Worm (Caenorhabditis elegans) whole organism, L2 larva: ENCODE measurements around the gene jun-1.

Source experiments
- nhr-11 ChIP-seq: fragments of 150-350 bp; optimal IDR thresholded peaks from 2 replicates; lab custom pipeline; 2014; ENCODE audit warnings: missing biosample characterization, missing genetic modification characterization
- unc-39 ChIP-seq: fragments of 150-350 bp; optimal IDR thresholded peaks from 2 replicates; lab custom pipeline; 2014; ENCODE audit warnings: missing biosample characterization, missing genetic modification characterization

- TF ChIP-seq nhr-11 (tag; lab: Kevin White, UChicago) (no peak), unc-39 (tag; lab: Kevin White, UChicago) (no peak)
These were observed 58.7 kb downstream of the jun-1 start for ce11 chrII:9171466-9172187.
